Worm (Caenorhabditis elegans) whole organism, young adult: ENCODE data around the gene B0252.8.
A peak's percentile ranks its signal among the peaks of the same experiment; 100 is the strongest.

Experiments
- B0336.3 ChIP-seq: fragments of 200-800 bp; sonication (Bioruptor generic); IDR thresholded peaks from 2 replicates; pipeline ENCODE4 v1.3.6; 2022; ENCODE audit warnings: missing genetic modification characterization, missing compliant biosample characterization
- C17E4.6 ChIP-seq: fragments of 200-800 bp; sonication (Bioruptor generic); IDR thresholded peaks from 2 replicates; pipeline ENCODE4 v1.3.6; 2022; ENCODE audit warnings: missing genetic modification reagents, missing genetic modification characterization, missing compliant biosample characterization
- F33H1.4 ChIP-seq: fragments of 200-800 bp; sonication (Bioruptor generic); IDR thresholded peaks from 2 replicates; pipeline ENCODE4 v1.3.6; 2022; ENCODE audit warnings: missing genetic modification reagents, missing genetic modification characterization, missing compliant biosample characterization
- F57C9.4 ChIP-seq: sonication (generic microtip); optimal IDR thresholded peaks from 2 replicates; lab custom pipeline; 2017; ENCODE audit warnings: mild to moderate bottlenecking, missing genetic modification characterization, missing compliant biosample characterization
- K11D2.4 ChIP-seq: fragments of 200-800 bp; sonication (Bioruptor generic); IDR thresholded peaks from 2 replicates; pipeline ENCODE4 v1.3.6; 2022; ENCODE audit warnings: missing genetic modification reagents, missing genetic modification characterization, missing compliant biosample characterization
- K12H6.12 ChIP-seq: fragments of 200-800 bp; sonication (Bioruptor generic); optimal IDR thresholded peaks from 2 replicates; lab custom pipeline; 2018; ENCODE audit warnings: mild to moderate bottlenecking, missing genetic modification characterization, missing compliant biosample characterization
- Y53F4B.3 ChIP-seq: fragments of 200-800 bp; sonication (Bioruptor generic); IDR thresholded peaks from 2 replicates; pipeline ENCODE4 v1.3.6; 2022; ENCODE audit warnings: missing genetic modification reagents, missing genetic modification characterization, missing compliant biosample characterization
- Y79H2A.3 ChIP-seq: fragments of 200-800 bp; sonication (Bioruptor generic); conservative IDR thresholded peaks from 2 replicates; pipeline ENCODE4 v1.3.6; 2022; ENCODE audit warnings: missing genetic modification reagents, missing genetic modification characterization, missing compliant biosample characterization
- akir-1 ChIP-seq: fragments of 200-800 bp; sonication (Bioruptor generic); optimal IDR thresholded peaks from 2 replicates; lab custom pipeline; 2018; ENCODE audit warnings: mild to moderate bottlenecking, missing genetic modification characterization, moderate library complexity, missing compliant biosample characterization
- ama-1 ChIP-seq, 3 experiments: fragments of 150-350 bp in 1 of 3; sonication (generic microtip) in 2 of 3; optimal IDR thresholded peaks; 2 replicates each; lab custom pipeline; 2014 to 2018; ENCODE audit warnings: missing biosample characterization in 2 of 3, missing genetic modification characterization in 2 of 3, missing genetic modification reagents in 2 of 3
- aptf-2 ChIP-seq: fragments of 200-800 bp; sonication (Bioruptor generic); conservative IDR thresholded peaks from 2 replicates; pipeline ENCODE4 v1.3.6; 2022; ENCODE audit warnings: missing genetic modification reagents, missing genetic modification characterization, missing compliant biosample characterization
- aptf-3 ChIP-seq: fragments of 200-800 bp; sonication (Bioruptor generic); IDR thresholded peaks from 2 replicates; pipeline ENCODE4 v1.3.6; 2022; ENCODE audit warnings: missing genetic modification characterization, missing compliant biosample characterization
- atf-7 ChIP-seq: sonication (generic microtip); optimal IDR thresholded peaks from 2 replicates; lab custom pipeline; 2017; ENCODE audit warnings: mild to moderate bottlenecking, missing genetic modification characterization, missing compliant biosample characterization
- athp-1 ChIP-seq: sonication (generic microtip); optimal IDR thresholded peaks from 2 replicates; lab custom pipeline; 2017; ENCODE audit warnings: mild to moderate bottlenecking, missing genetic modification characterization, missing compliant biosample characterization
- bed-1 ChIP-seq: fragments of 200-800 bp; sonication (Bioruptor generic); IDR thresholded peaks from 2 replicates; pipeline ENCODE4 v1.3.6; 2022; ENCODE audit warnings: missing genetic modification reagents, missing genetic modification characterization, missing compliant biosample characterization
- bed-2 ChIP-seq: fragments of 200-800 bp; sonication (Bioruptor generic); IDR thresholded peaks from 2 replicates; pipeline ENCODE4 v1.3.6; 2022; ENCODE audit warnings: missing genetic modification reagents, missing genetic modification characterization, missing compliant biosample characterization
- cebp-1 ChIP-seq, 2 experiments: fragments of 200-800 bp in 1 of 2; sonication (Bioruptor generic) in 1 of 2; sonication (generic microtip) in 1 of 2; IDR thresholded peaks in 1 of 2; optimal IDR thresholded peaks in 1 of 2; 2 replicates each; pipeline versions ENCODE4 v1.3.6 to Lab custom; 2017 to 2022; ENCODE audit warnings: missing compliant biosample characterization in 2 of 2, missing genetic modification characterization in 2 of 2, mild to moderate bottlenecking in 1 of 2, missing genetic modification reagents in 1 of 2, moderate library complexity in 1 of 2
- ceh-58 ChIP-seq: fragments of 200-800 bp; sonication (Bioruptor generic); IDR thresholded peaks from 2 replicates; pipeline ENCODE4 v1.3.6; 2022; ENCODE audit warnings: missing genetic modification characterization, missing compliant biosample characterization
- ceh-79 ChIP-seq: sonication (generic microtip); optimal IDR thresholded peaks from 2 replicates; lab custom pipeline; 2017; ENCODE audit warnings: mild to moderate bottlenecking, missing genetic modification characterization, missing compliant biosample characterization
- dox-1 ChIP-seq: fragments of 200-800 bp; sonication (Bioruptor generic); IDR thresholded peaks from 2 replicates; pipeline ENCODE4 v1.3.6; 2022; ENCODE audit warnings: missing genetic modification reagents, missing genetic modification characterization, missing compliant biosample characterization
- dpl-1 ChIP-seq: fragments of 150-350 bp; optimal IDR thresholded peaks from 2 replicates; lab custom pipeline; 2014; ENCODE audit warnings: missing biosample characterization, missing genetic modification reagents, missing genetic modification characterization
- efl-1 ChIP-seq: fragments of 150-350 bp; optimal IDR thresholded peaks from 2 replicates; lab custom pipeline; 2014; ENCODE audit warnings: missing biosample characterization, missing genetic modification reagents, missing genetic modification characterization
- ets-4 ChIP-seq: fragments of 200-800 bp; sonication (Bioruptor generic); optimal IDR thresholded peaks from 2 replicates; lab custom pipeline; 2018; ENCODE audit warnings: mild to moderate bottlenecking, missing genetic modification characterization, missing compliant biosample characterization
- gei-17 ChIP-seq: fragments of 200-800 bp; sonication (Bioruptor generic); optimal IDR thresholded peaks from 2 replicates; lab custom pipeline; 2018; ENCODE audit warnings: mild to moderate bottlenecking, missing genetic modification characterization, missing compliant biosample characterization
- hsf-1 ChIP-seq: fragments of 200-800 bp; sonication (Bioruptor generic); IDR thresholded peaks from 2 replicates; pipeline ENCODE4 v1.3.6; 2022; ENCODE audit warnings: missing genetic modification reagents, missing genetic modification characterization, missing compliant biosample characterization
- lin-26 ChIP-seq: fragments of 200-800 bp; sonication (Bioruptor generic); IDR thresholded peaks from 2 replicates; pipeline ENCODE4 v1.3.6; 2022; ENCODE audit warnings: missing genetic modification reagents, missing genetic modification characterization, missing compliant biosample characterization
- lin-35 ChIP-seq, 3 experiments: fragments of 150-350 bp in 2 of 3; sonication (generic microtip) in 1 of 3; optimal IDR thresholded peaks; 2 replicates each; lab custom pipeline; 2014 to 2018; ENCODE audit warnings: missing biosample characterization in 3 of 3, missing genetic modification characterization in 3 of 3, missing genetic modification reagents in 3 of 3
- lsl-1 ChIP-seq: fragments of 200-800 bp; sonication (Bioruptor generic); optimal IDR thresholded peaks from 2 replicates; lab custom pipeline; 2018; ENCODE audit warnings: mild to moderate bottlenecking, missing genetic modification characterization, moderate library complexity, missing compliant biosample characterization
- lsy-27 ChIP-seq: sonication (generic microtip); optimal IDR thresholded peaks from 2 replicates; lab custom pipeline; 2017; ENCODE audit warnings: missing genetic modification characterization, mild to moderate bottlenecking, missing compliant biosample characterization, antibody characterized with exemption, missing genotype, borderline replicate concordance; ENCODE audit not compliant: insufficient read depth
- madf-10 ChIP-seq: sonication (generic microtip); optimal IDR thresholded peaks from 2 replicates; lab custom pipeline; 2016; ENCODE audit warnings: mild to moderate bottlenecking, missing genetic modification characterization, missing compliant biosample characterization
- madf-3 ChIP-seq: fragments of 200-800 bp; sonication (Bioruptor generic); IDR thresholded peaks from 2 replicates; pipeline ENCODE4 v1.3.6; 2022; ENCODE audit warnings: missing genetic modification reagents, missing genetic modification characterization, missing compliant biosample characterization
- mes-4 ChIP-seq: sonication (generic microtip); optimal IDR thresholded peaks from 2 replicates; lab custom pipeline; 2016; ENCODE audit warnings: missing genotype, missing genetic modification characterization, missing compliant biosample characterization
- nfya-1 ChIP-seq: sonication (generic microtip); optimal IDR thresholded peaks from 2 replicates; lab custom pipeline; 2017; ENCODE audit warnings: antibody characterized with exemption, missing compliant biosample characterization, missing genetic modification characterization, borderline replicate concordance; ENCODE audit not compliant: insufficient read depth
- nfyb-1 ChIP-seq: fragments of 200-800 bp; sonication (Bioruptor generic); IDR thresholded peaks from 2 replicates; pipeline ENCODE4 v1.3.6; 2022; ENCODE audit warnings: missing genetic modification reagents, missing genetic modification characterization, missing compliant biosample characterization
- nhr-90 ChIP-seq: sonication (generic microtip); optimal IDR thresholded peaks from 2 replicates; lab custom pipeline; 2016; ENCODE audit warnings: missing genotype, mild to moderate bottlenecking, missing genetic modification characterization, missing compliant biosample characterization
- pha-4 ChIP-seq: fragments of 150-350 bp; sonication (generic microtip); optimal IDR thresholded peaks from 2 replicates; lab custom pipeline; 2014; ENCODE audit warnings: missing biosample characterization, missing genetic modification reagents, missing genetic modification characterization
- rcor-1 ChIP-seq: fragments of 200-800 bp; sonication (Bioruptor generic); IDR thresholded peaks from 2 replicates; pipeline ENCODE4 v1.3.6; 2022; ENCODE audit warnings: missing genetic modification reagents, missing genetic modification characterization, missing compliant biosample characterization
- rec-8 ChIP-seq, 2 experiments: sonication (generic microtip); optimal IDR thresholded peaks; 2 replicates each; lab custom pipeline; 2016; ENCODE audit warnings: mild to moderate bottlenecking in 2 of 2, missing genetic modification characterization in 2 of 2, missing genetic modification reagents in 2 of 2, missing genotype in 2 of 2, missing biosample characterization in 1 of 2, missing compliant biosample characterization in 1 of 2, moderate library complexity in 1 of 2
- repo-1 ChIP-seq: sonication (generic microtip); optimal IDR thresholded peaks from 2 replicates; lab custom pipeline; 2017; ENCODE audit warnings: mild to moderate bottlenecking, missing genetic modification characterization, missing compliant biosample characterization
- snpc-3.4 ChIP-seq: sonication (generic microtip); optimal IDR thresholded peaks from 2 replicates; lab custom pipeline; 2017; ENCODE audit warnings: missing genetic modification characterization, mild to moderate bottlenecking, missing compliant biosample characterization, antibody characterized with exemption, moderate library complexity, missing genotype, missing genetic modification reagents
- sptf-2 ChIP-seq: fragments of 200-800 bp; sonication (Bioruptor generic); optimal IDR thresholded peaks from 2 replicates; lab custom pipeline; 2018; ENCODE audit warnings: mild to moderate bottlenecking, missing genetic modification characterization, missing compliant biosample characterization
- tbp1 ChIP-seq: fragments of 200-800 bp; sonication (Bioruptor generic); optimal IDR thresholded peaks from 2 replicates; lab custom pipeline; 2018; ENCODE audit warnings: mild to moderate bottlenecking, missing genetic modification characterization, missing compliant biosample characterization
- unc-130 ChIP-seq: sonication (generic microtip); optimal IDR thresholded peaks from 2 replicates; lab custom pipeline; 2016; ENCODE audit warnings: missing genetic modification reagents, missing genetic modification characterization, missing compliant biosample characterization
- zfh-2 ChIP-seq: fragments of 200-800 bp; sonication (Bioruptor generic); conservative IDR thresholded peaks from 2 replicates; pipeline ENCODE4 v1.3.6; 2022; ENCODE audit warnings: missing genetic modification reagents, missing genetic modification characterization, missing compliant biosample characterization
- ztf-25 ChIP-seq: fragments of 200-800 bp; sonication (Bioruptor generic); IDR thresholded peaks from 2 replicates; pipeline ENCODE4 v1.3.6; 2022; ENCODE audit warnings: missing genetic modification reagents, missing genetic modification characterization, missing compliant biosample characterization
- ztf-3 ChIP-seq: fragments of 200-800 bp; sonication (Bioruptor generic); optimal IDR thresholded peaks from 2 replicates; lab custom pipeline; 2018; ENCODE audit warnings: mild to moderate bottlenecking, missing genetic modification characterization, missing compliant biosample characterization

Gene B0252.8

ce11 chrII:6951250-6951806, 35.4 kb downstream of the B0252.8 start, which contains the start of the genes malt-1 and ceh-38 (continued):
- peak in 1 of 3 experiments; percentile 63 for TF ChIP-seq lin-35 (GFP tag; optimal IDR thresholded peaks at IDR 0.05; lab: Kevin White, UChicago)
- TF ChIP-seq akir-1 (GFP tag; lab: Kevin White, UChicago) = peak; percentile 17
- TF ChIP-seq cebp-1 (GFP tag; IDR thresholded peaks at IDR 0.05; lab: Robert Waterston, UW) = peak; percentile 63; the same call in 1 of the 2 replicates
- TF ChIP-seq cebp-1 (tag; optimal IDR thresholded peaks at IDR 0.05; lab: Kevin White, UChicago) = peak; percentile 90
- no peak for TF ChIP-seq aptf-3
- no peak for TF ChIP-seq lsl-1 (GFP tag; lab: Kevin White, UChicago)
- TF ChIP-seq nfyb-1 (GFP tag; lab: Robert Waterston, UW) = peak; percentile 89
- peak; percentile 42 for TF ChIP-seq repo-1 (tag; lab: Kevin White, UChicago)
- peak; percentile 71 for TF ChIP-seq gei-17 (GFP tag; lab: Kevin White, UChicago)
- TF ChIP-seq zfh-2 = peak; percentile 66; the same call in 1 of the 2 replicates
- no peak for TF ChIP-seq ceh-79 (tag; lab: Kevin White, UChicago)
- TF ChIP-seq dox-1 (GFP tag; lab: Robert Waterston, UW) = peak; percentile 83
- 0 out of 2 replicates have a peak, but pooled peaks have one; percentile 9 for TF ChIP-seq hsf-1 (GFP tag; lab: Robert Waterston, UW)
- TF ChIP-seq pha-4 (tag; lab: Kevin White, UChicago) = no peak
- TF ChIP-seq unc-130 (GFP tag; lab: Kevin White, UChicago) = no peak
- no peak for TF ChIP-seq efl-1
- TF ChIP-seq madf-10 (tag; lab: Kevin White, UChicago) = peak; percentile 84
- peak; percentile 94 for TF ChIP-seq K12H6.12
- no peak for TF ChIP-seq ets-4 (GFP tag; lab: Kevin White, UChicago)
- TF ChIP-seq madf-3 (GFP tag; lab: Robert Waterston, UW) = 0 out of 2 replicates have a peak, but pooled peaks have one; percentile 7
- TF ChIP-seq F57C9.4 (tag; lab: Kevin White, UChicago) = no peak
- TF ChIP-seq F33H1.4 (GFP tag; lab: Robert Waterston, UW) = peak; percentile 90
- peak; percentile 50; the same call in 1 of the 2 replicates for TF ChIP-seq rcor-1
- no peak for TF ChIP-seq bed-2 (GFP tag; lab: Robert Waterston, UW)
- peak; percentile 79 for TF ChIP-seq atf-7
- no peak for TF ChIP-seq nhr-90 (tag; lab: Kevin White, UChicago)
- TF ChIP-seq ama-1 (optimal IDR thresholded peaks at IDR 0.05; lab: Kevin White, UChicago) = no peak
- TF ChIP-seq ama-1 (GFP tag; optimal IDR thresholded peaks at IDR 0.05; lab: Kevin White, UChicago) = no peak
- no peak for TF ChIP-seq lsy-27 (tag; lab: Kevin White, UChicago)
- TF ChIP-seq K11D2.4 (GFP tag; lab: Robert Waterston, UW) = peak; percentile 58; the same call in 1 of the 2 replicates
- no peak for TF ChIP-seq bed-1 (GFP tag; lab: Robert Waterston, UW)
- peak; percentile 79 for TF ChIP-seq B0336.3 (GFP tag; lab: Robert Waterston, UW)
- peak; percentile 20 for TF ChIP-seq dpl-1
- no peak for TF ChIP-seq ztf-3 (GFP tag; lab: Kevin White, UChicago)
- TF ChIP-seq athp-1 (tag; lab: Kevin White, UChicago) = peak; percentile 68
- TF ChIP-seq sptf-2 (GFP tag; lab: Kevin White, UChicago) = no peak
- TF ChIP-seq ceh-58 (GFP tag; lab: Robert Waterston, UW) = no peak
- TF ChIP-seq lin-26 (GFP tag; lab: Robert Waterston, UW) = 0 out of 2 replicates have a peak, but pooled peaks have one; percentile 41
- no peak for TF ChIP-seq nfya-1
- TF ChIP-seq tbp1 (GFP tag; lab: Kevin White, UChicago) = peak; percentile 65
- no peak for TF ChIP-seq Y79H2A.3 (GFP tag; lab: Robert Waterston, UW)
- no peak for TF ChIP-seq aptf-2
- no peak for TF ChIP-seq rec-8 (tag; optimal IDR thresholded peaks at IDR 0.05; lab: Kevin White, UChicago)
- no peak for TF ChIP-seq C17E4.6
- no peak for TF ChIP-seq Y53F4B.3 (GFP tag; lab: Robert Waterston, UW)
- TF ChIP-seq ztf-25 (GFP tag; lab: Robert Waterston, UW) = no peak
- TF ChIP-seq snpc-3.4 = no peak
- TF ChIP-seq mes-4 = no peak
